Worm (Caenorhabditis elegans) whole organism, late embryonic: ENCODE data around the gene Y11D7A.7.

Experiments
- F13H6.1 ChIP-seq: sonication (generic microtip); optimal IDR thresholded peaks from 2 replicates; lab custom pipeline; 2016; ENCODE audit warnings: missing genetic modification characterization, missing compliant biosample characterization
- elt-2 ChIP-seq: sonication (generic microtip); optimal IDR thresholded peaks from 2 replicates; lab custom pipeline; 2016; ENCODE audit warnings: missing genetic modification reagents, missing genetic modification characterization, missing compliant biosample characterization
- fkh-10 ChIP-seq: fragments of 150-350 bp; optimal IDR thresholded peaks from 2 replicates; lab custom pipeline; 2014; ENCODE audit warnings: missing biosample characterization, missing genetic modification reagents, missing genetic modification characterization
- hlh-13 ChIP-seq: fragments of 200-800 bp; sonication (Bioruptor generic); optimal IDR thresholded peaks from 2 replicates; lab custom pipeline; 2018; ENCODE audit warnings: mild to moderate bottlenecking, missing genetic modification characterization, missing compliant biosample characterization
- hlh-6 ChIP-seq: sonication (generic microtip); optimal IDR thresholded peaks from 2 replicates; lab custom pipeline; 2016; ENCODE audit warnings: missing genotype, missing genetic modification characterization, missing compliant biosample characterization
- nhr-11 ChIP-seq: fragments of 150-350 bp; optimal IDR thresholded peaks from 2 replicates; lab custom pipeline; 2014; ENCODE audit warnings: missing biosample characterization, missing genetic modification characterization
- syd-9 ChIP-seq: sonication (generic microtip); optimal IDR thresholded peaks from 2 replicates; lab custom pipeline; 2016; ENCODE audit warnings: mild to moderate bottlenecking, missing genetic modification characterization, moderate library complexity, missing compliant biosample characterization
- tbx-2 ChIP-seq: sonication (generic microtip); optimal IDR thresholded peaks from 2 replicates; lab custom pipeline; 2016; ENCODE audit warnings: missing genetic modification characterization, missing compliant biosample characterization
- tbx-7 ChIP-seq: sonication (generic microtip); optimal IDR thresholded peaks from 2 replicates; lab custom pipeline; 2016; ENCODE audit warnings: missing genotype, missing genetic modification characterization, missing compliant biosample characterization

DNA sequence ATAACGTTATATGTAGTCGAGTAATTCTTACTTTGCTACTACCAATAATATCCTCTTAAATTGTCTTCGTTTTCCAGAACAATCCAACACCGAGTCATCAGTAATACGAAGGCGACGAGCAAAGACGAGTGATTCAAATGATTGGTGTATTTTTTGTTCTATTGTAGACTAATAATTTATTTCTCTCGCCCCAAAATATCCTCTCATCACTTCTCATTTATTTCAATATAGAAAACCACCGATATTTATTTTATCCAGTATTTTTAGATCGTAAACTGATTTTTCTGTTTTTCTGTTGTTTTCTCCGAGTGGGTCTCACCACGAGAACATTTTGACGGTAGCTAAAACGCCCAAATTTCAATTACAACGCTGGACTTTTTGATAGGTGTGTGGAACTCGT, 21.7 kb upstream of the Y11D7A.7 start:
- TF ChIP-seq hlh-6 (no peak), tbx-2 (tag; lab: Kevin White, UChicago) (no peak), hlh-13 (no peak), nhr-11 (no peak), syd-9 (tag; lab: Kevin White, UChicago) (no peak), tbx-7 (tag; lab: Kevin White, UChicago) (no peak), F13H6.1 (tag; lab: Kevin White, UChicago) (no peak), elt-2 (no peak), fkh-10 (GFP tag; lab: Kevin White, UChicago) (no peak)
